Fruit fly (Drosophila melanogaster): ENCODE results near the gene eIF1A.

- TF ChIP-seq psq (optimal IDR thresholded peaks at IDR 0.05): no peak
- TF ChIP-seq Myc (optimal IDR thresholded peaks at IDR 0.05): no peak
- TF ChIP-seq ttk (optimal IDR thresholded peaks at IDR 0.05): no peak
- no peak for TF ChIP-seq h (optimal IDR thresholded peaks at IDR 0.05)
These were observed 783 bp downstream of the eIF1A start for dm6 chr3R:18275113-18275782.
